Worm (Caenorhabditis elegans) whole organism, L1 larva: Measurements from ENCODE around the gene F37A8.5.

Experiments
- C34B4.2 ChIP-seq: sonication (generic microtip); optimal IDR thresholded peaks from 2 replicates; lab custom pipeline; 2017; ENCODE audit warnings: mild to moderate bottlenecking, missing genetic modification characterization, missing compliant biosample characterization
- F16B12.6 ChIP-seq: fragments of 150-350 bp; optimal IDR thresholded peaks from 2 replicates; lab custom pipeline; 2014; ENCODE audit warnings: missing biosample characterization, missing genetic modification characterization
- Y116A8C.19 ChIP-seq: sonication (generic microtip); optimal IDR thresholded peaks from 2 replicates; lab custom pipeline; 2016; ENCODE audit warnings: missing compliant biosample characterization, missing genetic modification characterization, borderline replicate concordance
- aly-2 ChIP-seq: fragments of 150-350 bp; optimal IDR thresholded peaks from 2 replicates; lab custom pipeline; 2014; ENCODE audit warnings: missing biosample characterization, missing genetic modification characterization
- ceh-63 ChIP-seq: fragments of 200-800 bp; sonication (Bioruptor generic); optimal IDR thresholded peaks from 2 replicates; lab custom pipeline; 2018; ENCODE audit warnings: mild to moderate bottlenecking, missing genetic modification characterization, missing compliant biosample characterization
- ceh-82 ChIP-seq, 3 experiments: fragments of 150-350 bp in 1 of 3; sonication (generic microtip) in 2 of 3; optimal IDR thresholded peaks; 2 replicates each; lab custom pipeline; 2014 to 2017; ENCODE audit warnings: missing biosample characterization in 3 of 3, missing genetic modification characterization in 3 of 3
- ceh-90 ChIP-seq: sonication (generic microtip); optimal IDR thresholded peaks from 2 replicates; lab custom pipeline; 2016; ENCODE audit warnings: missing genetic modification characterization, missing compliant biosample characterization
- dpl-1 ChIP-seq, 3 experiments: fragments of 150-350 bp in 2 of 3; sonication (generic microtip) in 1 of 3; optimal IDR thresholded peaks; 2 replicates each; lab custom pipeline; 2014 to 2017; ENCODE audit warnings: missing biosample characterization in 3 of 3, missing genetic modification characterization in 3 of 3, missing genetic modification reagents in 3 of 3
- efl-1 ChIP-seq, 4 experiments: fragments of 150-350 bp; optimal IDR thresholded peaks in 3 of 4; peaks in 1 of 4; 1 replicate in 1 of 4; 2 replicates in 3 of 4; lab custom pipeline; 2014; ENCODE audit warnings: missing biosample characterization in 2 of 4, missing genetic modification characterization in 2 of 4, missing genetic modification reagents in 2 of 4
- efl-3 ChIP-seq: fragments of 200-800 bp; sonication (Bioruptor generic); optimal IDR thresholded peaks from 2 replicates; lab custom pipeline; 2018; ENCODE audit warnings: mild to moderate bottlenecking, missing genetic modification characterization, missing compliant biosample characterization
- egl-13 ChIP-seq: sonication (generic microtip); optimal IDR thresholded peaks from 2 replicates; lab custom pipeline; 2016; ENCODE audit warnings: missing genotype, missing genetic modification reagents, missing genetic modification characterization, missing compliant biosample characterization
- egl-27 ChIP-seq, 2 experiments: fragments of 150-350 bp in 1 of 2; sonication (generic microtip); optimal IDR thresholded peaks; 3 replicates each; lab custom pipeline; 2017 to 2018; ENCODE audit warnings: missing biosample characterization in 2 of 2, missing genetic modification characterization in 2 of 2, missing genetic modification reagents in 2 of 2
- elt-3 ChIP-seq, 6 experiments: fragments of 150-350 bp in 1 of 6; sonication (generic microtip); optimal IDR thresholded peaks; 2 replicates each; lab custom pipeline; 2017 to 2018; ENCODE audit warnings: missing biosample characterization in 6 of 6, missing genetic modification characterization in 6 of 6, inconsistent platforms in 1 of 6
- ets-5 ChIP-seq: fragments of 200-800 bp; sonication (Bioruptor generic); IDR thresholded peaks from 2 replicates; pipeline ENCODE4 v1.3.6; 2022; ENCODE audit warnings: missing genetic modification characterization, missing compliant biosample characterization
- fkh-10 ChIP-seq: sonication (generic microtip); optimal IDR thresholded peaks from 2 replicates; lab custom pipeline; 2017; ENCODE audit warnings: missing biosample characterization, missing genetic modification reagents, missing genetic modification characterization
- fkh-4 ChIP-seq: sonication (generic microtip); optimal IDR thresholded peaks from 2 replicates; lab custom pipeline; 2016; ENCODE audit warnings: missing compliant biosample characterization, missing genetic modification characterization, borderline replicate concordance
- grh-1 ChIP-seq: fragments of 200-800 bp; sonication (Bioruptor generic); IDR thresholded peaks from 2 replicates; pipeline ENCODE4 v1.3.6; 2022; ENCODE audit warnings: missing genetic modification reagents, missing genetic modification characterization, missing compliant biosample characterization
- hlh-17 ChIP-seq: fragments of 200-800 bp; sonication (Bioruptor generic); optimal IDR thresholded peaks from 2 replicates; lab custom pipeline; 2018; ENCODE audit warnings: missing genetic modification characterization, mild to moderate bottlenecking, missing compliant biosample characterization, moderate library complexity, borderline replicate concordance
- hpl-2 ChIP-seq: fragments of 150-350 bp; optimal IDR thresholded peaks from 2 replicates; lab custom pipeline; 2014; ENCODE audit warnings: missing biosample characterization, missing genetic modification reagents, missing genetic modification characterization
- irx-1 ChIP-seq: sonication (generic microtip); optimal IDR thresholded peaks from 2 replicates; lab custom pipeline; 2016; ENCODE audit warnings: missing genetic modification characterization, missing compliant biosample characterization
- isw-1 ChIP-seq: fragments of 200-800 bp; sonication (Bioruptor generic); IDR thresholded peaks from 2 replicates; pipeline ENCODE4 v1.3.6; 2022; ENCODE audit warnings: missing genetic modification characterization, missing compliant biosample characterization
- jun-1 ChIP-seq: fragments of 150-350 bp; optimal IDR thresholded peaks from 2 replicates; lab custom pipeline; 2014; ENCODE audit warnings: missing biosample characterization, missing genetic modification reagents, missing genetic modification characterization
- lin-13 ChIP-seq: fragments of 150-350 bp; optimal IDR thresholded peaks from 2 replicates; lab custom pipeline; 2014; ENCODE audit warnings: missing biosample characterization, missing genetic modification reagents, missing genetic modification characterization
- lin-15B ChIP-seq: fragments of 150-350 bp; sonication (generic microtip); optimal IDR thresholded peaks from 3 replicates; lab custom pipeline; 2014; ENCODE audit warnings: missing biosample characterization, missing genetic modification characterization
- lin-35 ChIP-seq, 2 experiments: fragments of 150-350 bp; optimal IDR thresholded peaks; 2 replicates each; lab custom pipeline; 2014; ENCODE audit warnings: missing biosample characterization in 2 of 2, missing genetic modification characterization in 2 of 2, missing genetic modification reagents in 2 of 2
- lin-39 ChIP-seq: fragments of 150-350 bp; optimal IDR thresholded peaks from 2 replicates; lab custom pipeline; 2014; ENCODE audit warnings: missing biosample characterization, missing genetic modification reagents, missing genetic modification characterization
- lir-3 ChIP-seq: sonication (generic microtip); optimal IDR thresholded peaks from 2 replicates; lab custom pipeline; 2016; ENCODE audit warnings: mild to moderate bottlenecking, missing genetic modification characterization, moderate library complexity, missing compliant biosample characterization; ENCODE audit not compliant: poor library complexity
- lsy-2 ChIP-seq, 2 experiments: fragments of 150-350 bp; optimal IDR thresholded peaks; 2 replicates each; lab custom pipeline; 2014; ENCODE audit warnings: missing biosample characterization in 2 of 2, missing genetic modification characterization in 2 of 2
- mab-9 ChIP-seq: fragments of 200-800 bp; sonication (Bioruptor generic); IDR thresholded peaks from 2 replicates; pipeline ENCODE4 v1.3.6; 2022; ENCODE audit warnings: missing genetic modification reagents, missing genetic modification characterization, missing compliant biosample characterization
- mef-2 ChIP-seq: fragments of 150-350 bp; optimal IDR thresholded peaks from 2 replicates; lab custom pipeline; 2014; ENCODE audit warnings: missing biosample characterization, missing genetic modification characterization
- mep-1 ChIP-seq: fragments of 150-350 bp; optimal IDR thresholded peaks from 2 replicates; lab custom pipeline; 2014; ENCODE audit warnings: missing biosample characterization, missing genetic modification characterization
- nhr-11 ChIP-seq: fragments of 150-350 bp; optimal IDR thresholded peaks from 2 replicates; lab custom pipeline; 2014; ENCODE audit warnings: missing biosample characterization, missing genetic modification characterization
- nhr-12 ChIP-seq: sonication (generic microtip); optimal IDR thresholded peaks from 2 replicates; lab custom pipeline; 2017; ENCODE audit warnings: missing biosample characterization, missing genetic modification characterization
- nhr-19 ChIP-seq: fragments of 200-800 bp; sonication (Bioruptor generic); conservative IDR thresholded peaks from 2 replicates; pipeline ENCODE4 v1.3.6; 2022; ENCODE audit warnings: missing genetic modification characterization, missing compliant biosample characterization
- nhr-20 ChIP-seq: sonication (generic microtip); optimal IDR thresholded peaks from 2 replicates; lab custom pipeline; 2016; ENCODE audit warnings: mild to moderate bottlenecking, missing genetic modification characterization, missing compliant biosample characterization
- nhr-47 ChIP-seq: sonication (generic microtip); optimal IDR thresholded peaks from 2 replicates; lab custom pipeline; 2016; ENCODE audit warnings: mild to moderate bottlenecking, missing genetic modification characterization, moderate library complexity, missing compliant biosample characterization
- nhr-90 ChIP-seq: sonication (generic microtip); optimal IDR thresholded peaks from 2 replicates; lab custom pipeline; 2016; ENCODE audit warnings: mild to moderate bottlenecking, missing genetic modification characterization, missing compliant biosample characterization; ENCODE audit not compliant: poor library complexity
- pag-3 ChIP-seq: sonication (generic microtip); optimal IDR thresholded peaks from 2 replicates; lab custom pipeline; 2017; ENCODE audit warnings: missing genetic modification characterization, mild to moderate bottlenecking, missing compliant biosample characterization, antibody characterized with exemption, borderline replicate concordance; ENCODE audit not compliant: insufficient read depth
- pqm-1 ChIP-seq: sonication (generic microtip); optimal IDR thresholded peaks from 3 replicates; lab custom pipeline; 2017; ENCODE audit warnings: missing biosample characterization, missing genetic modification characterization
- snpc-4 ChIP-seq: fragments of 150-350 bp; optimal IDR thresholded peaks from 2 replicates; lab custom pipeline; 2014; ENCODE audit warnings: missing biosample characterization, missing genetic modification characterization
- snu-23 ChIP-seq: sonication (generic microtip); optimal IDR thresholded peaks from 2 replicates; lab custom pipeline; 2016; ENCODE audit warnings: missing genetic modification characterization, missing compliant biosample characterization
- sox-4 ChIP-seq: sonication (generic microtip); optimal IDR thresholded peaks from 2 replicates; lab custom pipeline; 2016; ENCODE audit warnings: missing genetic modification characterization, missing compliant biosample characterization
- sup-37 ChIP-seq: fragments of 200-800 bp; sonication (Bioruptor generic); optimal IDR thresholded peaks from 2 replicates; lab custom pipeline; 2018; ENCODE audit warnings: mild to moderate bottlenecking, missing genetic modification characterization, missing compliant biosample characterization
- swsn-7 ChIP-seq: sonication (generic microtip); optimal IDR thresholded peaks from 2 replicates; lab custom pipeline; 2016; ENCODE audit warnings: missing genetic modification characterization, missing compliant biosample characterization
- tbx-2 ChIP-seq: sonication (generic microtip); optimal IDR thresholded peaks from 2 replicates; lab custom pipeline; 2016; ENCODE audit warnings: missing genetic modification characterization, missing compliant biosample characterization
- unc-30 ChIP-seq: sonication (generic microtip); optimal IDR thresholded peaks from 2 replicates; lab custom pipeline; 2017; ENCODE audit warnings: missing biosample characterization, missing genetic modification characterization
- unc-98 ChIP-seq: fragments of 200-800 bp; sonication (Bioruptor generic); IDR thresholded peaks from 2 replicates; pipeline ENCODE4 v1.3.6; 2022; ENCODE audit warnings: missing genetic modification characterization, missing compliant biosample characterization
- vab-15 ChIP-seq: sonication (generic microtip); optimal IDR thresholded peaks from 2 replicates; lab custom pipeline; 2017; ENCODE audit warnings: missing genotype, mild to moderate bottlenecking, missing genetic modification characterization, missing compliant biosample characterization
- xbp-1 ChIP-seq: sonication (generic microtip); optimal IDR thresholded peaks from 2 replicates; lab custom pipeline; 2016; ENCODE audit warnings: missing genetic modification characterization, missing compliant biosample characterization
- zag-1 ChIP-seq: fragments of 150-350 bp; optimal IDR thresholded peaks from 2 replicates; lab custom pipeline; 2014; ENCODE audit warnings: missing biosample characterization, missing genetic modification characterization
- ztf-11 ChIP-seq, 2 experiments: sonication (generic microtip); optimal IDR thresholded peaks; 2 replicates each; lab custom pipeline; 2016 to 2017; ENCODE audit warnings: missing genetic modification characterization in 2 of 2, missing biosample characterization in 1 of 2, missing compliant biosample characterization in 1 of 2
- ztf-4 ChIP-seq: fragments of 150-350 bp; optimal IDR thresholded peaks from 2 replicates; lab custom pipeline; 2014; ENCODE audit warnings: missing biosample characterization, missing genetic modification characterization

Gene F37A8.5

DNA sequence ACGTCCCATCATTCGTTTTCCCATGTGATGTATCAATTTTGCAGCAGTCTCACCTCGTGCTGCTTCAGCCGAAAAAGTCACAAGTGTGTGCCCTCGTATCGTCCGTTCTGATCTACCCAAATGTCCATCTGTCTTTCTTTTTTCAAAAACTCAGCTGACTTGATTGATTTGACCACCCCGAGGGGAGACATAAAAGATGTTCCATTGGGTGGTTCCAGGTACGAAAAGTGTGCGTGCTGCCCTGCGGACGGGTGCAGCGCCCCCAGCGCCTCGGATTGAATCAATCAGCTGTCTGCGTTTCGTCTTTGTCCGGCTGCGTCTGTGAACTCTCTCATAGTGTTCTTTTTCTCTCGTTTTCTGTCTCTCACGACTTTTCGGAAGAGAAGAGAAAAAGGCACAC is 3.2 kb upstream of the F37A8.5 start:
- peak; percentile 30 to 83 for TF ChIP-seq lin-35 (GFP tag; optimal IDR thresholded peaks at IDR 0.05; lab: Kevin White, UChicago)
- TF ChIP-seq lin-15B (tag; lab: Kevin White, UChicago): no peak
- no peak; the same call in 1 of the 2 replicates for TF ChIP-seq isw-1 (GFP tag; lab: Robert Waterston, UW)
- no peak for TF ChIP-seq fkh-4
- TF ChIP-seq sup-37 (GFP tag; lab: Kevin White, UChicago): peak; percentile 29
- TF ChIP-seq lir-3 (tag; lab: Kevin White, UChicago): peak; percentile 40
- TF ChIP-seq swsn-7: peak; percentile 35
- no peak for TF ChIP-seq ceh-90 (tag; lab: Kevin White, UChicago)
- TF ChIP-seq mef-2 (tag; lab: Kevin White, UChicago): no peak
- TF ChIP-seq fkh-10 (GFP tag; lab: Kevin White, UChicago): peak; percentile 4
- no peak for TF ChIP-seq ets-5 (GFP tag; lab: Robert Waterston, UW)
- peak in 1 of 6 experiments; percentile 41 for TF ChIP-seq elt-3 (tag; optimal IDR thresholded peaks at IDR 0.05; lab: Kevin White, UChicago)
- peak; percentile 61 for TF ChIP-seq snu-23
- no peak for TF ChIP-seq hlh-17 (GFP tag; lab: Kevin White, UChicago)
- TF ChIP-seq ztf-4 (tag; lab: Kevin White, UChicago): peak; percentile 55
- peak; percentile 49 for TF ChIP-seq nhr-47 (tag; lab: Kevin White, UChicago)
- TF ChIP-seq mep-1: peak; percentile 74
- TF ChIP-seq egl-27 (tag; optimal IDR thresholded peaks at IDR 0.05; lab: Kevin White, UChicago): no peak
- TF ChIP-seq unc-30 (tag; lab: Kevin White, UChicago): no peak
- peak in 1 of 3 experiments; percentile 48 for TF ChIP-seq ceh-82 (tag; optimal IDR thresholded peaks at IDR 0.05; lab: Kevin White, UChicago)
- no peak for TF ChIP-seq C34B4.2 (tag; lab: Kevin White, UChicago)
- TF ChIP-seq sox-4: no peak
- peak; percentile 40 for TF ChIP-seq nhr-19
- TF ChIP-seq tbx-2 (tag; lab: Kevin White, UChicago): peak; percentile 39
- no peak for TF ChIP-seq hpl-2 (GFP tag; lab: Kevin White, UChicago)
- TF ChIP-seq ztf-11 (tag; optimal IDR thresholded peaks at IDR 0.05; lab: Kevin White, UChicago): peak in 1 of 2 experiments; percentile 54
- no peak for TF ChIP-seq lin-13 (GFP tag; lab: Kevin White, UChicago)
- no peak for TF ChIP-seq xbp-1 (tag; lab: Kevin White, UChicago)
- TF ChIP-seq lin-39 (tag; lab: Kevin White, UChicago): no peak
- no peak for TF ChIP-seq F16B12.6 (tag; lab: Kevin White, UChicago)
- TF ChIP-seq ceh-63 (GFP tag; lab: Kevin White, UChicago): no peak
- TF ChIP-seq grh-1 (GFP tag; lab: Robert Waterston, UW): no peak
- peak; percentile 40 to 69 for TF ChIP-seq efl-1 (optimal IDR thresholded peaks at IDR 0.05; lab: Kevin White, UChicago)
- peak in 1 of 2 experiments; percentile 94 for TF ChIP-seq efl-1 (GFP tag; optimal IDR thresholded peaks at IDR 0.05 in 1 of 2; lab: Kevin White, UChicago)
- TF ChIP-seq egl-13 (tag; lab: Kevin White, UChicago): no peak
- TF ChIP-seq unc-98 (GFP tag; lab: Robert Waterston, UW): no peak
- TF ChIP-seq aly-2: no peak
- TF ChIP-seq vab-15: peak; percentile 36
- no peak for TF ChIP-seq Y116A8C.19 (tag; lab: Kevin White, UChicago)
- no peak for TF ChIP-seq zag-1
- peak; percentile 4 for TF ChIP-seq irx-1 (tag; lab: Kevin White, UChicago)
- TF ChIP-seq dpl-1 (GFP tag; optimal IDR thresholded peaks at IDR 0.05; lab: Kevin White, UChicago): peak; percentile 19 to 38 (median 31)
- TF ChIP-seq pqm-1 (tag; lab: Kevin White, UChicago): no peak
- TF ChIP-seq nhr-11 (tag; lab: Kevin White, UChicago): no peak
- TF ChIP-seq nhr-12: no peak
- peak; percentile 34 to 62 for TF ChIP-seq lsy-2 (tag; optimal IDR thresholded peaks at IDR 0.05; lab: Kevin White, UChicago)
- TF ChIP-seq efl-3 (GFP tag; lab: Kevin White, UChicago): no peak
- TF ChIP-seq jun-1 (tag; lab: Kevin White, UChicago): peak; percentile 7
- peak; percentile 74 for TF ChIP-seq nhr-20 (tag; lab: Kevin White, UChicago)
- peak; percentile 18 for TF ChIP-seq snpc-4 (tag; lab: Kevin White, UChicago)
- peak; percentile 21 for TF ChIP-seq nhr-90 (tag; lab: Kevin White, UChicago)
- no peak for TF ChIP-seq pag-3 (tag; lab: Kevin White, UChicago)
- TF ChIP-seq mab-9: 0 out of 2 replicates have a peak, but pooled peaks have one; percentile 45
